Fruit fly (Drosophila melanogaster): ENCODE measurements around the gene Prosalpha4.

Prosalpha4 gene

dm6 chrX:16275854-16276338, at the start of gene Prosalpha4, which contains the start of gene kat80 (continued):
- TF ChIP-seq dmrt99B (tag; optimal IDR thresholded peaks at IDR 0.05) (peak; percentile 32), crc (GFP tag; optimal IDR thresholded peaks at IDR 0.05) (no peak), insv (GFP tag; optimal IDR thresholded peaks at IDR 0.05) (no peak), sens (GFP tag) (no peak), HLH3B (GFP tag; IDR thresholded peaks at IDR 0.05) (no peak), eve (GFP tag; optimal IDR thresholded peaks at IDR 0.05) (no peak), lola (GFP tag; optimal IDR thresholded peaks at IDR 0.05) (peak in 1 of 3 experiments; percentile 33), tio (GFP tag; optimal IDR thresholded peaks at IDR 0.05) (no peak), kah (GFP tag; optimal IDR thresholded peaks at IDR 0.05) (no peak), CG7839 (tag; optimal IDR thresholded peaks at IDR 0.05) (peak; percentile 45), en (GFP tag; optimal IDR thresholded peaks at IDR 0.05) (no peak), Sox102F (GFP tag; optimal IDR thresholded peaks at IDR 0.05) (no peak), mld (GFP tag; IDR thresholded peaks at IDR 0.05; ENCODE audit: partially characterized antibody) (no peak), CG10209 (GFP tag; optimal IDR thresholded peaks at IDR 0.05) (peak; percentile 5), hbn (GFP tag; IDR thresholded peaks at IDR 0.05; ENCODE audit: partially characterized antibody) (peak; percentile 48), ind (GFP tag; optimal IDR thresholded peaks at IDR 0.05) (peak; percentile 41), bigmax (GFP tag; optimal IDR thresholded peaks at IDR 0.05) (no peak), h (optimal IDR thresholded peaks at IDR 0.05) (no peak), ssp (GFP tag; IDR thresholded peaks at IDR 0.05) (no peak), sima (GFP tag; optimal IDR thresholded peaks at IDR 0.05) (no peak), CG8765 (GFP tag; IDR thresholded peaks at IDR 0.05) (no peak), CG10274 (GFP tag; optimal IDR thresholded peaks at IDR 0.05) (no peak), TFAM (GFP tag; optimal IDR thresholded peaks at IDR 0.05) (no peak), Sry-δ (GFP tag; optimal IDR thresholded peaks at IDR 0.05) (peak; percentile 25), CG8944 (GFP tag; optimal IDR thresholded peaks at IDR 0.05) (no peak), zfh2 (GFP tag; optimal IDR thresholded peaks at IDR 0.05) (no peak), chinmo (GFP tag; IDR thresholded peaks at IDR 0.05; ENCODE audit: partially characterized antibody) (0 out of 4 replicates have a peak, but pooled peaks have one; percentile 37), onecut (GFP tag; IDR thresholded peaks at IDR 0.05) (0 out of 2 replicates have a peak, but pooled peaks have one; percentile 32), Elba2 (GFP tag; optimal IDR thresholded peaks at IDR 0.05) (no peak), chn (GFP tag; optimal IDR thresholded peaks at IDR 0.05) (no peak), CG18619 (GFP tag; optimal IDR thresholded peaks at IDR 0.05) (no peak), CG30403 (GFP tag; optimal IDR thresholded peaks at IDR 0.05) (peak; percentile 10), CG7786 (GFP tag; optimal IDR thresholded peaks at IDR 0.05) (no peak), peb (GFP tag; IDR thresholded peaks at IDR 0.05) (no peak), Blimp-1 (GFP tag; optimal IDR thresholded peaks at IDR 0.05) (peak; percentile 22), shn (GFP tag; optimal IDR thresholded peaks at IDR 0.05) (no peak), vvl (GFP tag; IDR thresholded peaks at IDR 0.05) (peak; percentile 39; the same call in 1 of the 2 replicates), ATbp (GFP tag; optimal IDR thresholded peaks at IDR 0.05) (no peak), crol (GFP tag; IDR thresholded peaks at IDR 0.05) (no peak), CG10366 (GFP tag; IDR thresholded peaks at IDR 0.05) (peak; percentile 68; the same call in 1 of the 2 replicates), CG17385 (GFP tag; optimal IDR thresholded peaks at IDR 0.05) (peak; percentile 19), pum (GFP tag; optimal IDR thresholded peaks at IDR 0.05) (no peak), CoRest (tag; optimal IDR thresholded peaks at IDR 0.05) (peak; percentile 55), gt (GFP tag; IDR thresholded peaks at IDR 0.05) (no peak), E2f2 (GFP tag; IDR thresholded peaks at IDR 0.05) (peak; percentile 18; the same call in 1 of the 2 replicates), Rfx (GFP tag; IDR thresholded peaks at IDR 0.05) (0 out of 2 replicates have a peak, but pooled peaks have one; percentile 23), CG15269 (tag; optimal IDR thresholded peaks at IDR 0.05) (peak; percentile 40), ken (GFP tag; IDR thresholded peaks at IDR 0.05) (no peak), CG16813 (GFP tag; IDR thresholded peaks at IDR 0.05; ENCODE audit: partially characterized antibody) (peak; percentile 67), aop (GFP tag; IDR thresholded peaks at IDR 0.05) (no peak), bbx (GFP tag; IDR thresholded peaks at IDR 0.05; ENCODE audit: partially characterized antibody) (peak; percentile 58; the same call in 1 of the 2 replicates)
